Fruit fly (Drosophila melanogaster) whole organism: Measurements from ENCODE around the gene GstD3.

ENCODE experiments used
- CG8478 ChIP-seq: fragments of >200 bp; optimal IDR thresholded peaks from 2 replicates; lab custom pipeline; 2018; ENCODE audit warnings: inconsistent platforms
- EcR ChIP-seq, 2 experiments: fragments of >200 bp; optimal IDR thresholded peaks; 2 replicates each; lab custom pipeline; 2017; ENCODE audit warnings: missing biosample characterization in 2 of 2, missing genetic modification characterization in 2 of 2, missing genetic modification reagents in 2 of 2
- pan ChIP-seq: fragments of >200 bp; optimal IDR thresholded peaks from 2 replicates; lab custom pipeline; 2017
- psq ChIP-seq: fragments of >200 bp; optimal IDR thresholded peaks from 2 replicates; lab custom pipeline; 2017
- usp ChIP-seq: fragments of >200 bp; optimal IDR thresholded peaks from 2 replicates; lab custom pipeline; 2017; ENCODE audit warnings: missing biosample characterization, missing genetic modification characterization, mixed read lengths

DNA sequence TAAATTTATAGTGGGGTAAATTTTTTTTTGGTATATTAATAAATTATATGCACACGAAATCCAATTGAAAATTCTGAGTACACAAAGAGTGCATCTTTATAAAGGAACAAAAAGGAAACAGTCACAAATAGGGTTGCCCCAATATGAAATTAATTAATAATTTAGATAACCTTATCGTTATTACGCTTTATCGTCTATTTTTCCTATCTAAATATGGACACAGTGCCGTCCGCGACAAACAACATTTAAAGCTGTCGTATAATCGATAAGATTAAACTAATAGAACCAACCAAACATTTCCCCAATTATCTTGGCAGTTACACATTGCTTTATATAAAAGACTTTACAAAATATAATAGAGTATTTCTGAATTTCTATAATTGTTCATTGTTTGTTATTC, 25.2 kb downstream of the GstD3 start:
- TF ChIP-seq psq (lab: Kevin White, UChicago) (no peak), EcR (GFP tag; optimal IDR thresholded peaks at IDR 0.05; lab: Kevin White, UChicago) (no peak), CG8478 (lab: Kevin White, UChicago) (no peak), usp (no peak), pan (lab: Kevin White, UChicago) (no peak)
